Worm (Caenorhabditis elegans) whole organism, late embryonic: ENCODE measurements around the gene B0563.9.
A peak's percentile ranks its signal among the peaks of the same experiment; 100 is the strongest.

ENCODE experiments used
- F13H6.1 ChIP-seq: sonication (generic microtip); optimal IDR thresholded peaks from 2 replicates; lab custom pipeline; 2016; ENCODE audit warnings: missing genetic modification characterization, missing compliant biosample characterization
- K09A11.1 ChIP-seq: sonication (generic microtip); optimal IDR thresholded peaks from 2 replicates; lab custom pipeline; 2017; ENCODE audit warnings: antibody characterized with exemption, mild to moderate bottlenecking, missing genetic modification characterization, missing compliant biosample characterization; ENCODE audit not compliant: insufficient read depth
- T23F11.4 ChIP-seq: fragments of 200-800 bp; sonication (Bioruptor generic); optimal IDR thresholded peaks from 2 replicates; lab custom pipeline; 2018; ENCODE audit warnings: mild to moderate bottlenecking, missing genetic modification characterization, missing compliant biosample characterization
- Y22D7AL.16 ChIP-seq: sonication (generic microtip); optimal IDR thresholded peaks from 2 replicates; lab custom pipeline; 2016; ENCODE audit warnings: missing genetic modification characterization, missing compliant biosample characterization
- ahr-1 ChIP-seq: sonication (generic microtip); optimal IDR thresholded peaks from 2 replicates; lab custom pipeline; 2016; ENCODE audit warnings: missing genetic modification characterization, missing compliant biosample characterization
- ama-1 ChIP-seq: fragments of 150-350 bp; optimal IDR thresholded peaks from 2 replicates; lab custom pipeline; 2014
- ceh-14 ChIP-seq: sonication (generic microtip); optimal IDR thresholded peaks from 2 replicates; lab custom pipeline; 2016; ENCODE audit warnings: missing genotype, missing genetic modification characterization, missing compliant biosample characterization
- ceh-19 ChIP-seq: fragments of 200-800 bp; sonication (Bioruptor generic); optimal IDR thresholded peaks from 2 replicates; lab custom pipeline; 2018; ENCODE audit warnings: mild to moderate bottlenecking, missing genetic modification characterization, missing compliant biosample characterization
- ceh-22 ChIP-seq: sonication (generic microtip); optimal IDR thresholded peaks from 2 replicates; lab custom pipeline; 2017; ENCODE audit warnings: missing biosample characterization, missing genetic modification characterization
- ceh-30 ChIP-seq: fragments of 150-350 bp; optimal IDR thresholded peaks from 2 replicates; lab custom pipeline; 2014; ENCODE audit warnings: missing biosample characterization, missing genetic modification characterization
- ceh-31 ChIP-seq: sonication (generic microtip); optimal IDR thresholded peaks from 2 replicates; lab custom pipeline; 2016; ENCODE audit warnings: missing genetic modification characterization, missing compliant biosample characterization
- ceh-45 ChIP-seq: fragments of 200-800 bp; sonication (Bioruptor generic); IDR thresholded peaks from 2 replicates; pipeline ENCODE4 v1.3.6; 2022; ENCODE audit warnings: missing genetic modification reagents, missing genetic modification characterization, missing compliant biosample characterization
- ceh-48 ChIP-seq: sonication (generic microtip); optimal IDR thresholded peaks from 2 replicates; lab custom pipeline; 2016; ENCODE audit warnings: missing genetic modification characterization, inconsistent platforms, missing compliant biosample characterization
- ceh-6 ChIP-seq: fragments of 200-800 bp; sonication (Bioruptor generic); optimal IDR thresholded peaks from 2 replicates; lab custom pipeline; 2018; ENCODE audit warnings: mild to moderate bottlenecking, missing genetic modification characterization, missing compliant biosample characterization
- ceh-9 ChIP-seq: sonication (generic microtip); optimal IDR thresholded peaks from 2 replicates; lab custom pipeline; 2016; ENCODE audit warnings: mild to moderate bottlenecking, missing genetic modification characterization, inconsistent platforms, missing compliant biosample characterization
- che-1 ChIP-seq: sonication (generic microtip); optimal IDR thresholded peaks from 2 replicates; lab custom pipeline; 2016; ENCODE audit warnings: mild to moderate bottlenecking, missing genetic modification characterization, missing compliant biosample characterization
- elt-2 ChIP-seq: sonication (generic microtip); optimal IDR thresholded peaks from 2 replicates; lab custom pipeline; 2016; ENCODE audit warnings: missing genetic modification reagents, missing genetic modification characterization, missing compliant biosample characterization
- ets-4 ChIP-seq: sonication (generic microtip); optimal IDR thresholded peaks from 2 replicates; lab custom pipeline; 2016; ENCODE audit warnings: missing genetic modification characterization, missing compliant biosample characterization
- eyg-1 ChIP-seq: sonication (generic microtip); optimal IDR thresholded peaks from 2 replicates; lab custom pipeline; 2016; ENCODE audit warnings: missing genotype, missing genetic modification characterization, missing compliant biosample characterization
- gmeb-2 ChIP-seq: sonication (generic microtip); optimal IDR thresholded peaks from 2 replicates; lab custom pipeline; 2016; ENCODE audit warnings: missing genetic modification characterization, inconsistent platforms, missing compliant biosample characterization
- hlh-13 ChIP-seq: fragments of 200-800 bp; sonication (Bioruptor generic); optimal IDR thresholded peaks from 2 replicates; lab custom pipeline; 2018; ENCODE audit warnings: mild to moderate bottlenecking, missing genetic modification characterization, missing compliant biosample characterization
- hlh-15 ChIP-seq: sonication (generic microtip); optimal IDR thresholded peaks from 2 replicates; lab custom pipeline; 2016; ENCODE audit warnings: missing genetic modification characterization, missing compliant biosample characterization
- hlh-8 ChIP-seq: sonication (generic microtip); optimal IDR thresholded peaks from 2 replicates; lab custom pipeline; 2016; ENCODE audit warnings: missing genotype, missing genetic modification characterization, missing compliant biosample characterization
- lim-6 ChIP-seq: sonication (generic microtip); optimal IDR thresholded peaks from 2 replicates; lab custom pipeline; 2016; ENCODE audit warnings: missing genetic modification characterization, missing compliant biosample characterization
- lin-11 ChIP-seq: fragments of 200-800 bp; sonication (Bioruptor generic); optimal IDR thresholded peaks from 2 replicates; lab custom pipeline; 2018; ENCODE audit warnings: mild to moderate bottlenecking, missing genetic modification characterization, missing compliant biosample characterization
- nfya-1 ChIP-seq: sonication (generic microtip); optimal IDR thresholded peaks from 2 replicates; lab custom pipeline; 2017; ENCODE audit warnings: missing genetic modification characterization, mild to moderate bottlenecking, missing compliant biosample characterization, antibody characterized with exemption, moderate library complexity
- nhr-232 ChIP-seq: sonication (generic microtip); optimal IDR thresholded peaks from 2 replicates; lab custom pipeline; 2016; ENCODE audit warnings: missing genetic modification characterization, missing compliant biosample characterization
- pag-3 ChIP-seq: sonication (generic microtip); optimal IDR thresholded peaks from 2 replicates; lab custom pipeline; 2016; ENCODE audit warnings: missing compliant biosample characterization, missing genetic modification characterization, borderline replicate concordance
- pat-9 ChIP-seq: fragments of 200-800 bp; sonication (Bioruptor generic); optimal IDR thresholded peaks from 2 replicates; lab custom pipeline; 2018; ENCODE audit warnings: mild to moderate bottlenecking, missing genetic modification characterization, moderate library complexity, missing compliant biosample characterization
- pqm-1 ChIP-seq: sonication (generic microtip); optimal IDR thresholded peaks from 2 replicates; lab custom pipeline; 2016; ENCODE audit warnings: missing genetic modification characterization, missing compliant biosample characterization
- pros-1 ChIP-seq: fragments of 150-350 bp; optimal IDR thresholded peaks from 2 replicates; lab custom pipeline; 2014; ENCODE audit warnings: missing biosample characterization, missing genetic modification reagents, missing genetic modification characterization
- sdc-2 ChIP-seq: sonication (generic microtip); optimal IDR thresholded peaks from 2 replicates; lab custom pipeline; 2016; ENCODE audit warnings: missing genotype, missing genetic modification characterization, missing compliant biosample characterization
- sox-4 ChIP-seq: sonication (generic microtip); optimal IDR thresholded peaks from 2 replicates; lab custom pipeline; 2017; ENCODE audit warnings: mild to moderate bottlenecking, missing genetic modification characterization, inconsistent platforms, missing compliant biosample characterization
- tbx-7 ChIP-seq: sonication (generic microtip); optimal IDR thresholded peaks from 2 replicates; lab custom pipeline; 2016; ENCODE audit warnings: missing genotype, missing genetic modification characterization, missing compliant biosample characterization
- ttx-3 ChIP-seq: sonication (generic microtip); optimal IDR thresholded peaks from 2 replicates; lab custom pipeline; 2016; ENCODE audit warnings: missing genetic modification reagents, missing genetic modification characterization, missing compliant biosample characterization
- unc-3 ChIP-seq, 2 experiments: fragments of 200-800 bp in 1 of 2; sonication (Bioruptor generic) in 1 of 2; sonication (generic microtip) in 1 of 2; conservative IDR thresholded peaks in 1 of 2; optimal IDR thresholded peaks in 1 of 2; 2 replicates each; pipeline versions ENCODE4 v1.3.6 to Lab custom; 2016 to 2022; ENCODE audit warnings: missing compliant biosample characterization in 2 of 2, missing genetic modification characterization in 2 of 2, missing genetic modification reagents in 1 of 2
- unc-42 ChIP-seq: sonication (generic microtip); optimal IDR thresholded peaks from 2 replicates; lab custom pipeline; 2016; ENCODE audit warnings: missing genotype, missing genetic modification characterization, missing compliant biosample characterization
- unc-55 ChIP-seq: sonication (generic microtip); optimal IDR thresholded peaks from 2 replicates; lab custom pipeline; 2017; ENCODE audit warnings: missing biosample characterization, missing genetic modification reagents, missing genetic modification characterization
- zip-5 ChIP-seq: sonication (generic microtip); optimal IDR thresholded peaks from 2 replicates; lab custom pipeline; 2016; ENCODE audit warnings: missing genetic modification characterization, missing compliant biosample characterization
- ztf-16 ChIP-seq: sonication (generic microtip); optimal IDR thresholded peaks from 2 replicates; lab custom pipeline; 2017; ENCODE audit warnings: missing genetic modification characterization, missing compliant biosample characterization

The B0563.9 gene

ce11 chrX:9150269-9150744 lies 18.0 kb upstream of the B0563.9 start, which contains the start of gene tmbi-4:
TSS of gene tmbi-4 (plus strand) at chrX:9150694.
- TF ChIP-seq ama-1 (lab: Kevin White, UChicago) (no peak), ceh-45 (GFP tag; lab: Robert Waterston, UW) (no peak), eyg-1 (no peak), gmeb-2 (tag; lab: Kevin White, UChicago) (no peak), sox-4 (tag; lab: Kevin White, UChicago) (no peak), Y22D7AL.16 (no peak), ceh-9 (tag; lab: Kevin White, UChicago) (no peak), hlh-13 (GFP tag; lab: Kevin White, UChicago) (no peak), ceh-14 (tag; lab: Kevin White, UChicago) (no peak), tbx-7 (tag; lab: Kevin White, UChicago) (no peak), unc-3 (GFP tag; conservative IDR thresholded peaks at IDR 0.05; lab: Robert Waterston, UW) (no peak), unc-3 (tag; optimal IDR thresholded peaks at IDR 0.05; lab: Kevin White, UChicago) (no peak), hlh-8 (tag; lab: Kevin White, UChicago) (no peak), ceh-22 (no peak), hlh-15 (no peak), ceh-19 (no peak), ceh-31 (tag; lab: Kevin White, UChicago) (peak; percentile 39), ztf-16 (tag; lab: Kevin White, UChicago) (no peak), ceh-48 (tag; lab: Kevin White, UChicago) (peak; percentile 7), ttx-3 (tag; lab: Kevin White, UChicago) (no peak), unc-42 (tag; lab: Kevin White, UChicago) (peak; percentile 39), sdc-2 (no peak), nfya-1 (peak; percentile 34), lin-11 (tag; lab: Kevin White, UChicago) (no peak), pqm-1 (tag; lab: Kevin White, UChicago) (no peak), T23F11.4 (GFP tag; lab: Kevin White, UChicago) (no peak), zip-5 (tag; lab: Kevin White, UChicago) (no peak), F13H6.1 (tag; lab: Kevin White, UChicago) (no peak), K09A11.1 (tag; lab: Kevin White, UChicago) (no peak), che-1 (tag; lab: Kevin White, UChicago) (no peak), ceh-6 (GFP tag; lab: Kevin White, UChicago) (no peak), ets-4 (tag; lab: Kevin White, UChicago) (no peak), pros-1 (tag; lab: Kevin White, UChicago) (no peak), elt-2 (no peak), unc-55 (GFP tag; lab: Kevin White, UChicago) (peak; percentile 66), lim-6 (tag; lab: Kevin White, UChicago) (no peak)

- TF ChIP-seq pag-3 (tag; lab: Kevin White, UChicago) (no peak), pat-9 (tag; lab: Kevin White, UChicago) (no peak), ceh-19 (no peak), ahr-1 (tag; lab: Kevin White, UChicago) (no peak), F13H6.1 (tag; lab: Kevin White, UChicago) (no peak), nhr-232 (tag; lab: Kevin White, UChicago) (no peak), ceh-30 (tag; lab: Kevin White, UChicago) (no peak), unc-55 (GFP tag; lab: Kevin White, UChicago) (no peak), ceh-31 (tag; lab: Kevin White, UChicago) (no peak), ttx-3 (tag; lab: Kevin White, UChicago) (no peak)
Measured at ce11 chrX:9154216-9154615, 14.1 kb upstream of the B0563.9 start, which contains the start of gene B0563.7. TSS of gene B0563.7 (minus strand) at chrX:9154316.
